Worm (Caenorhabditis elegans): ENCODE data around the gene Y53G8AM.8.

Gene Y53G8AM.8

ce11 chrIII:3311607-3312006 lies 33.1 kb upstream of the Y53G8AM.8 start:
- no peak for TF ChIP-seq lin-39 (tag; optimal IDR thresholded peaks at IDR 0.05)
- peak; percentile 51 for TF ChIP-seq nhr-85 (tag)
- TF ChIP-seq sox-4 (tag; optimal IDR thresholded peaks at IDR 0.05), result no peak
- no peak for TF ChIP-seq ceh-8 (GFP tag; optimal IDR thresholded peaks at IDR 0.05)
- no peak for TF ChIP-seq hlh-4 (tag; optimal IDR thresholded peaks at IDR 0.05)
- TF ChIP-seq unc-86 (tag; optimal IDR thresholded peaks at IDR 0.05), result no peak
- TF ChIP-seq skn-1 (tag; optimal IDR thresholded peaks at IDR 0.05), result no peak
- TF ChIP-seq pax-3 (tag; optimal IDR thresholded peaks at IDR 0.05), result no peak
- no peak for TF ChIP-seq blmp-1 (tag; optimal IDR thresholded peaks at IDR 0.05)
- TF ChIP-seq hlh-17 (GFP tag; optimal IDR thresholded peaks at IDR 0.05; ENCODE audit: borderline replicate concordance), result no peak
- TF ChIP-seq efl-1 (optimal IDR thresholded peaks at IDR 0.05), result no peak
- peak in 1 of 2 experiments; percentile 15 for TF ChIP-seq efl-1 (GFP tag; optimal IDR thresholded peaks at IDR 0.05 in 1 of 2)

- TF ChIP-seq blmp-1 (tag; optimal IDR thresholded peaks at IDR 0.05) (peak; percentile 4), lsy-2 (tag; optimal IDR thresholded peaks at IDR 0.05) (peak in 1 of 2 experiments; percentile 0), nhr-85 (tag) (peak; percentile 62), elt-2 (tag; optimal IDR thresholded peaks at IDR 0.05) (no peak), fkh-4 (tag; optimal IDR thresholded peaks at IDR 0.05; ENCODE audit: borderline replicate concordance) (no peak), fkh-8 (tag; optimal IDR thresholded peaks at IDR 0.05) (peak; percentile 50), efl-1 (optimal IDR thresholded peaks at IDR 0.05) (no peak), efl-1 (GFP tag; optimal IDR thresholded peaks at IDR 0.05 in 1 of 2) (peak in 1 of 2 experiments; percentile 62), F16B12.6 (tag; optimal IDR thresholded peaks at IDR 0.05) (peak; percentile 12)
Measured at ce11 chrIII:3310876-3311597, 32.5 kb upstream of the Y53G8AM.8 start, which contains the start of gene ral-1. Gene ral-1, plus strand, starts transcription at chrIII:3311310.

- no peak for TF ChIP-seq ztf-11 (tag; optimal IDR thresholded peaks at IDR 0.05)
- no peak for TF ChIP-seq aly-2 (tag; optimal IDR thresholded peaks at IDR 0.05)
- no peak for TF ChIP-seq ceh-90 (tag; optimal IDR thresholded peaks at IDR 0.05)
- no peak for TF ChIP-seq ztf-4 (tag; optimal IDR thresholded peaks at IDR 0.05)
- TF ChIP-seq efl-3 (GFP tag; optimal IDR thresholded peaks at IDR 0.05), result no peak
- TF ChIP-seq grh-1 (GFP tag; IDR thresholded peaks at IDR 0.05), result no peak
- no peak for TF ChIP-seq xbp-1 (tag; optimal IDR thresholded peaks at IDR 0.05)
- no peak for TF ChIP-seq lin-39 (tag; optimal IDR thresholded peaks at IDR 0.05)
Measured at ce11 chrIII:3309700-3310099, 31.2 kb upstream of the Y53G8AM.8 start.

ce11 chrIII:3308940-3309339 lies 30.4 kb upstream of the Y53G8AM.8 start:
- TF ChIP-seq nhr-28 (tag; optimal IDR thresholded peaks at IDR 0.05) (no peak), skn-1 (tag; optimal IDR thresholded peaks at IDR 0.05) (peak; percentile 4), vab-15 (tag; optimal IDR thresholded peaks at IDR 0.05) (no peak), dpl-1 (GFP tag; optimal IDR thresholded peaks at IDR 0.05) (no peak), lin-39 (tag; optimal IDR thresholded peaks at IDR 0.05) (no peak), unc-30 (tag; optimal IDR thresholded peaks at IDR 0.05) (no peak), lsy-2 (tag; optimal IDR thresholded peaks at IDR 0.05) (no peak), lin-13 (GFP tag; optimal IDR thresholded peaks at IDR 0.05) (no peak), xbp-1 (tag; optimal IDR thresholded peaks at IDR 0.05) (no peak), nhr-85 (tag) (no peak), nhr-77 (tag; optimal IDR thresholded peaks at IDR 0.05) (no peak), efl-1 (optimal IDR thresholded peaks at IDR 0.05) (peak in 1 of 2 experiments; percentile 4), efl-1 (GFP tag; optimal IDR thresholded peaks at IDR 0.05 in 1 of 2) (no peak), sptf-1 (tag; optimal IDR thresholded peaks at IDR 0.05) (no peak), mep-1 (tag; optimal IDR thresholded peaks at IDR 0.05) (peak; percentile 37), blmp-1 (tag; optimal IDR thresholded peaks at IDR 0.05) (peak; percentile 91), lir-3 (tag; optimal IDR thresholded peaks at IDR 0.05; ENCODE audit: poor library complexity) (no peak), C04F5.9 (tag; optimal IDR thresholded peaks at IDR 0.05) (no peak), fkh-4 (tag; optimal IDR thresholded peaks at IDR 0.05; ENCODE audit: borderline replicate concordance) (no peak), fos-1 (tag; optimal IDR thresholded peaks at IDR 0.05) (no peak), alr-1 (tag; optimal IDR thresholded peaks at IDR 0.05; ENCODE audit: borderline replicate concordance) (no peak), nhr-71 (tag; optimal IDR thresholded peaks at IDR 0.05) (peak; percentile 28), pqm-1 (tag; optimal IDR thresholded peaks at IDR 0.05) (no peak), nhr-84 (tag; optimal IDR thresholded peaks at IDR 0.05) (no peak), snu-23 (GFP tag; optimal IDR thresholded peaks at IDR 0.05) (peak; percentile 27), aha-1 (tag; optimal IDR thresholded peaks at IDR 0.05) (no peak), nhr-11 (tag; optimal IDR thresholded peaks at IDR 0.05) (no peak), lin-15B (tag; optimal IDR thresholded peaks at IDR 0.05) (no peak), egl-27 (tag; optimal IDR thresholded peaks at IDR 0.05) (no peak), lin-35 (GFP tag; optimal IDR thresholded peaks at IDR 0.05) (peak in 1 of 2 experiments; percentile 20), jun-1 (tag; optimal IDR thresholded peaks at IDR 0.05) (no peak)

Measured in whole organism, L1 larva.